Fruit fly (Drosophila melanogaster) whole organism, embryonic: ENCODE measurements around the gene Gmppb.
A peak's percentile ranks its signal among the peaks of the same experiment; 100 is the strongest.

Experiments used
- CG12391 ChIP-seq: fragments of 200-800 bp; sonication (Bioruptor generic); optimal IDR thresholded peaks from 3 replicates; lab custom pipeline; 2018; ENCODE audit warnings: missing biosample characterization, mild to moderate bottlenecking, missing genetic modification characterization, moderate library complexity
- CG12659 ChIP-seq: fragments of 200-800 bp; sonication (Bioruptor generic); optimal IDR thresholded peaks from 3 replicates; lab custom pipeline; 2017; ENCODE audit warnings: mild to moderate bottlenecking, missing biosample characterization, missing genetic modification reagents, missing genetic modification characterization
- CG13424 ChIP-seq: fragments of 200-800 bp; sonication (Bioruptor generic); optimal IDR thresholded peaks from 2 replicates; lab custom pipeline; 2019; ENCODE audit warnings: missing biosample characterization, mild to moderate bottlenecking, missing genetic modification characterization, moderate library complexity
- CG13624 ChIP-seq: fragments of 200-800 bp; sonication (Bioruptor generic); optimal IDR thresholded peaks from 2 replicates; lab custom pipeline; 2016; ENCODE audit warnings: missing biosample characterization, missing genetic modification characterization
- CG15073 ChIP-seq: fragments of 200-800 bp; sonication (Bioruptor generic); optimal IDR thresholded peaks from 2 replicates; lab custom pipeline; 2016; ENCODE audit warnings: missing biosample characterization, missing genetic modification characterization
- CG1529 ChIP-seq: fragments of 200-800 bp; sonication (Bioruptor generic); optimal IDR thresholded peaks from 3 replicates; lab custom pipeline; 2018; ENCODE audit warnings: missing biosample characterization, missing genetic modification characterization
- CG1602 ChIP-seq: fragments of 200-800 bp; sonication (Bioruptor generic); optimal IDR thresholded peaks from 3 replicates; lab custom pipeline; 2016; ENCODE audit warnings: missing biosample characterization, missing genetic modification characterization
- CG17359 ChIP-seq: fragments of 200-800 bp; sonication (Bioruptor generic); optimal IDR thresholded peaks from 3 replicates; lab custom pipeline; 2018; ENCODE audit warnings: missing biosample characterization, mild to moderate bottlenecking, missing genetic modification characterization, moderate library complexity
- CG18262 ChIP-seq: fragments of 200-800 bp; optimal IDR thresholded peaks from 3 replicates; lab custom pipeline; 2019; ENCODE audit warnings: missing biosample characterization, mild to moderate bottlenecking, missing genetic modification characterization, moderate library complexity
- CG18476 ChIP-seq: fragments of 200-800 bp; sonication (Bioruptor generic); optimal IDR thresholded peaks from 2 replicates; lab custom pipeline; 2016; ENCODE audit warnings: missing biosample characterization, mild to moderate bottlenecking, missing genetic modification characterization
- CG2120 ChIP-seq: fragments of 200-800 bp; sonication (Bioruptor generic); optimal IDR thresholded peaks from 3 replicates; lab custom pipeline; 2016; ENCODE audit warnings: missing biosample characterization, missing genetic modification characterization
- CG2712 ChIP-seq: fragments of 200-800 bp; optimal IDR thresholded peaks from 3 replicates; lab custom pipeline; 2019; ENCODE audit warnings: missing biosample characterization, mild to moderate bottlenecking, missing genetic modification characterization, moderate library complexity
- CG2889 ChIP-seq: fragments of 200-800 bp; sonication (Bioruptor generic); IDR thresholded peaks from 3 replicates; pipeline ENCODE4 v1.3.6; 2022; ENCODE audit warnings: missing biosample characterization, missing genetic modification characterization
- CG30020 ChIP-seq: fragments of 200-800 bp; optimal IDR thresholded peaks from 2 replicates; lab custom pipeline; 2019; ENCODE audit warnings: missing biosample characterization, mild to moderate bottlenecking, missing genetic modification characterization, moderate library complexity
- CG31441 ChIP-seq: fragments of 200-800 bp; sonication (Bioruptor generic); IDR thresholded peaks from 2 replicates; pipeline ENCODE4 v1.3.6; 2022; ENCODE audit warnings: missing biosample characterization, missing genetic modification characterization
- CG33213 ChIP-seq: fragments of 200-800 bp; sonication (Bioruptor generic); optimal IDR thresholded peaks from 3 replicates; lab custom pipeline; 2016; ENCODE audit warnings: missing biosample characterization, missing genetic modification characterization
- CG4282 ChIP-seq: fragments of 200-800 bp; sonication (Bioruptor generic); optimal IDR thresholded peaks from 2 replicates; lab custom pipeline; 2016; ENCODE audit warnings: missing biosample characterization, missing genetic modification characterization
- CG7357 ChIP-seq: fragments of 200-800 bp; sonication (Bioruptor generic); IDR thresholded peaks from 3 replicates; pipeline ENCODE4 v1.3.6; 2022; ENCODE audit warnings: missing biosample characterization, missing genetic modification characterization
- CG9215 ChIP-seq: fragments of 200-800 bp; sonication (Bioruptor generic); IDR thresholded peaks from 2 replicates; pipeline ENCODE4 v1.3.6; 2022; ENCODE audit warnings: missing biosample characterization, missing genetic modification characterization
- E2f2 ChIP-seq: fragments of 200-800 bp; sonication (Bioruptor generic); IDR thresholded peaks from 2 replicates; pipeline ENCODE4 v1.3.6; 2022; ENCODE audit warnings: missing biosample characterization, missing genetic modification characterization
- HLHmδ ChIP-seq: fragments of 200-800 bp; sonication (Bioruptor generic); optimal IDR thresholded peaks from 2 replicates; lab custom pipeline; 2018; ENCODE audit warnings: missing biosample characterization, mild to moderate bottlenecking, missing genetic modification characterization, moderate library complexity
- HmgZ ChIP-seq: fragments of 200-800 bp; sonication (Bioruptor generic); optimal IDR thresholded peaks from 2 replicates; lab custom pipeline; 2018; ENCODE audit warnings: missing biosample characterization, mild to moderate bottlenecking, missing genetic modification characterization
- Hr39 ChIP-seq: fragments of >200 bp; optimal IDR thresholded peaks from 2 replicates; lab custom pipeline; 2017
- Mad ChIP-seq: fragments of 200-800 bp; sonication (Bioruptor generic); optimal IDR thresholded peaks from 2 replicates; lab custom pipeline; 2016; ENCODE audit warnings: missing biosample characterization, missing genetic modification characterization
- Nf-YC ChIP-seq: fragments of 200-800 bp; optimal IDR thresholded peaks from 3 replicates; lab custom pipeline; 2019; ENCODE audit warnings: missing biosample characterization, mild to moderate bottlenecking, missing genetic modification characterization, moderate library complexity
- Rx ChIP-seq: fragments of 200-800 bp; sonication (Bioruptor generic); IDR thresholded peaks from 2 replicates; pipeline ENCODE4 v1.3.6; 2022; ENCODE audit warnings: missing biosample characterization, missing genetic modification characterization
- Six4 ChIP-seq: fragments of 200-800 bp; sonication (Bioruptor generic); optimal IDR thresholded peaks from 2 replicates; lab custom pipeline; 2016; ENCODE audit warnings: missing biosample characterization, missing genetic modification characterization
- Usf ChIP-seq: fragments of 200-800 bp; sonication (Bioruptor generic); optimal IDR thresholded peaks from 2 replicates; lab custom pipeline; 2017; ENCODE audit warnings: missing genotype, missing biosample characterization, missing genetic modification characterization
- Vsx1 ChIP-seq: fragments of 200-800 bp; sonication (Bioruptor generic); optimal IDR thresholded peaks from 2 replicates; lab custom pipeline; 2017; ENCODE audit warnings: missing biosample characterization, mild to moderate bottlenecking, missing genetic modification characterization, missing genetic modification reagents
- aop ChIP-seq: fragments of 200-800 bp; sonication (Bioruptor generic); IDR thresholded peaks from 2 replicates; pipeline ENCODE4 v1.3.6; 2022; ENCODE audit warnings: missing biosample characterization, missing genetic modification characterization
- br ChIP-seq: fragments of >200 bp; optimal IDR thresholded peaks from 2 replicates; lab custom pipeline; 2017
- btn ChIP-seq: fragments of 200-800 bp; sonication (Bioruptor generic); optimal IDR thresholded peaks from 2 replicates; lab custom pipeline; 2016; ENCODE audit warnings: missing biosample characterization, missing genetic modification characterization
- da ChIP-seq: fragments of 200-800 bp; sonication (Bioruptor generic); optimal IDR thresholded peaks from 2 replicates; lab custom pipeline; 2016; ENCODE audit warnings: missing biosample characterization, missing genetic modification characterization
- disco-r ChIP-seq: fragments of 200-800 bp; sonication (Bioruptor generic); optimal IDR thresholded peaks from 2 replicates; lab custom pipeline; 2016; ENCODE audit warnings: missing biosample characterization, missing genetic modification characterization
- en ChIP-seq: fragments of 200-800 bp; sonication (Bioruptor generic); optimal IDR thresholded peaks from 2 replicates; lab custom pipeline; 2016; ENCODE audit warnings: missing biosample characterization, missing genetic modification characterization
- ewg ChIP-seq: fragments of 200-800 bp; sonication (Bioruptor generic); optimal IDR thresholded peaks from 3 replicates; lab custom pipeline; 2017; ENCODE audit warnings: mild to moderate bottlenecking, missing biosample characterization, missing genetic modification reagents, missing genetic modification characterization
- exex ChIP-seq: fragments of 200-800 bp; sonication (Bioruptor generic); optimal IDR thresholded peaks from 4 replicates; lab custom pipeline; 2018; ENCODE audit warnings: missing biosample characterization, mild to moderate bottlenecking, missing genetic modification characterization, moderate library complexity
- fd3F ChIP-seq: fragments of 200-800 bp; sonication (Bioruptor generic); optimal IDR thresholded peaks from 2 replicates; lab custom pipeline; 2018; ENCODE audit warnings: missing biosample characterization, mild to moderate bottlenecking, missing genetic modification characterization, moderate library complexity
- fd96Cb ChIP-seq: fragments of 200-800 bp; sonication (Bioruptor generic); optimal IDR thresholded peaks from 2 replicates; lab custom pipeline; 2018; ENCODE audit warnings: missing biosample characterization, mild to moderate bottlenecking, missing genetic modification characterization, moderate library complexity
- kah ChIP-seq: fragments of 200-800 bp; sonication (Bioruptor generic); optimal IDR thresholded peaks from 2 replicates; lab custom pipeline; 2018; ENCODE audit warnings: missing biosample characterization, mild to moderate bottlenecking, missing genetic modification characterization
- mam ChIP-seq: fragments of 200-800 bp; sonication (Bioruptor generic); optimal IDR thresholded peaks from 3 replicates; lab custom pipeline; 2016; ENCODE audit warnings: missing biosample characterization, missing genetic modification characterization
- mirr ChIP-seq: fragments of 200-800 bp; sonication (Bioruptor generic); optimal IDR thresholded peaks from 3 replicates; lab custom pipeline; 2018; ENCODE audit warnings: missing biosample characterization, mild to moderate bottlenecking, missing genetic modification characterization
- nerfin-2 ChIP-seq: fragments of 200-800 bp; sonication (Bioruptor generic); IDR thresholded peaks from 2 replicates; pipeline ENCODE4 v1.3.6; 2022; ENCODE audit warnings: missing biosample characterization, missing genetic modification characterization; ENCODE audit not compliant: partially characterized antibody
- pho ChIP-seq: fragments of 200-800 bp; sonication (Bioruptor generic); optimal IDR thresholded peaks from 2 replicates; lab custom pipeline; 2016; ENCODE audit warnings: missing biosample characterization, missing genetic modification characterization
- pita ChIP-seq: fragments of 200-800 bp; sonication (Bioruptor generic); optimal IDR thresholded peaks from 2 replicates; lab custom pipeline; 2017; ENCODE audit warnings: missing biosample characterization, mild to moderate bottlenecking, missing genetic modification characterization
- sens ChIP-seq: fragments of 200-800 bp; sonication (Bioruptor generic); peaks from one replicate; lab custom pipeline; 2016; ENCODE audit warnings: missing biosample characterization, missing genetic modification characterization
- sens-2 ChIP-seq: fragments of 200-800 bp; sonication (Bioruptor generic); IDR thresholded peaks from 2 replicates; pipeline ENCODE4 v1.3.6; 2022; ENCODE audit warnings: missing biosample characterization, missing genetic modification characterization
- tin ChIP-seq: fragments of 200-800 bp; sonication (Bioruptor generic); optimal IDR thresholded peaks from 3 replicates; lab custom pipeline; 2016; ENCODE audit warnings: missing biosample characterization, missing genetic modification characterization
- yki ChIP-seq: fragments of >200 bp; optimal IDR thresholded peaks from 3 replicates; lab custom pipeline; 2018
- zen2 ChIP-seq: fragments of 200-800 bp; sonication (Bioruptor generic); IDR thresholded peaks from 3 replicates; pipeline ENCODE4 v1.3.6; 2022; ENCODE audit warnings: missing biosample characterization, missing genetic modification characterization; ENCODE audit not compliant: partially characterized antibody

The Gmppb gene

dm6 chr3R:4814677-4815076, 3.4 kb downstream of the Gmppb start (continued):
- peak; percentile 96 for TF ChIP-seq exex (tag; lab: Kevin White, UChicago)
- peak; percentile 46 for TF ChIP-seq Vsx1
- TF ChIP-seq, all 482 proteins: peak for 7

dm6 chr3R:4816018-4816417, 4.8 kb downstream of the Gmppb start, which contains the start of gene BBS5:
Gene BBS5, plus strand, starts transcription at chr3R:4816318.
- TF ChIP-seq fd3F (GFP tag; lab: Kevin White, UChicago) (no peak), Usf (no peak), Nf-YC (tag; lab: Kevin White, UChicago) (no peak), br (lab: Kevin White, UChicago) (no peak), ewg (GFP tag; lab: Kevin White, UChicago) (no peak), sens-2 (GFP tag; lab: Robert Waterston, UW) (no peak), CG15073 (GFP tag; lab: Kevin White, UChicago) (no peak), CG30020 (tag; lab: Kevin White, UChicago) (no peak), Rx (GFP tag; lab: Robert Waterston, UW) (no peak), CG7357 (GFP tag; lab: Robert Waterston, UW) (no peak), sens (GFP tag; lab: Kevin White, UChicago) (no peak), CG1602 (GFP tag; lab: Kevin White, UChicago) (no peak), zen2 (GFP tag; lab: Robert Waterston, UW) (no peak), HmgZ (no peak), CG12659 (GFP tag; lab: Kevin White, UChicago) (no peak)

- TF ChIP-seq CG9215 (GFP tag; lab: Robert Waterston, UW) (no peak), CG12391 (tag; lab: Kevin White, UChicago) (no peak), CG2889 (GFP tag; lab: Robert Waterston, UW) (no peak), Mad (GFP tag; lab: Kevin White, UChicago) (no peak), sens (GFP tag; lab: Kevin White, UChicago) (no peak), kah (no peak), mam (no peak), Six4 (no peak), CG12659 (GFP tag; lab: Kevin White, UChicago) (peak; percentile 76), tin (GFP tag; lab: Kevin White, UChicago) (no peak), HLHmδ (GFP tag; lab: Kevin White, UChicago) (no peak), CG18262 (tag; lab: Kevin White, UChicago) (no peak), yki (lab: Kevin White, UChicago) (no peak), pita (GFP tag; lab: Kevin White, UChicago) (no peak), CG33213 (GFP tag; lab: Kevin White, UChicago) (peak; percentile 79), CG4282 (no peak), CG13424 (peak; percentile 2), CG2120 (GFP tag; lab: Kevin White, UChicago) (no peak), Hr39 (lab: Kevin White, UChicago) (no peak), CG31441 (GFP tag; lab: Robert Waterston, UW) (no peak), CG1529 (GFP tag; lab: Kevin White, UChicago) (no peak), en (no peak), pho (GFP tag; lab: Kevin White, UChicago) (peak; percentile 3), CG17359 (no peak), CG13624 (peak; percentile 14), CG2712 (peak; percentile 80), nerfin-2 (GFP tag; lab: Robert Waterston, UW) (peak; percentile 86), fd96Cb (no peak), aop (GFP tag; lab: Robert Waterston, UW) (no peak), btn (GFP tag; lab: Kevin White, UChicago) (no peak), E2f2 (peak; percentile 96), CG18476 (GFP tag; lab: Kevin White, UChicago) (no peak), disco-r (GFP tag; lab: Kevin White, UChicago) (no peak), da (GFP tag; lab: Kevin White, UChicago) (no peak), mirr (peak; percentile 18)
Measured at dm6 chr3R:4821098-4821605, 9.9 kb downstream of the Gmppb start, which contains the start of gene CG14657. Gene CG14657, minus strand, starts transcription at chr3R:4821432.
